Fruit fly (Drosophila melanogaster) whole organism, embryonic: ENCODE measurements around the gene Ykt6.

Experiments used
- Blimp-1 ChIP-seq: fragments of 200-800 bp; sonication (Bioruptor generic); optimal IDR thresholded peaks from 3 replicates; lab custom pipeline; 2018; ENCODE audit warnings: missing biosample characterization, missing genetic modification characterization, mild to moderate bottlenecking, moderate library complexity, missing genetic modification reagents
- CG10209 ChIP-seq: fragments of 200-800 bp; sonication (Bioruptor generic); optimal IDR thresholded peaks from 3 replicates; lab custom pipeline; 2017; ENCODE audit warnings: missing biosample characterization, mild to moderate bottlenecking, missing genetic modification characterization, missing genetic modification reagents
- CG11456 ChIP-seq: fragments of 200-800 bp; sonication (Bioruptor generic); IDR thresholded peaks from 3 replicates; pipeline ENCODE4 v1.3.6; 2022; ENCODE audit warnings: missing biosample characterization, missing genetic modification characterization
- CG11696 ChIP-seq: fragments of 200-800 bp; sonication (Bioruptor generic); IDR thresholded peaks from 2 replicates; pipeline ENCODE4 v1.3.6; 2022; ENCODE audit warnings: missing biosample characterization, missing genetic modification characterization
- CG12299 ChIP-seq: fragments of 200-800 bp; sonication (Bioruptor generic); optimal IDR thresholded peaks from 2 replicates; lab custom pipeline; 2018; ENCODE audit warnings: missing biosample characterization, mild to moderate bottlenecking, missing genetic modification characterization
- CG1233 ChIP-seq: fragments of 200-800 bp; sonication (Bioruptor generic); optimal IDR thresholded peaks from 4 replicates; lab custom pipeline; 2018; ENCODE audit warnings: missing biosample characterization, mild to moderate bottlenecking, missing genetic modification characterization
- CG12744 ChIP-seq: fragments of 200-800 bp; sonication (Bioruptor generic); optimal IDR thresholded peaks from 2 replicates; lab custom pipeline; 2016; ENCODE audit warnings: missing biosample characterization, missing genetic modification characterization
- CG14965 ChIP-seq: fragments of 200-800 bp; sonication (Bioruptor generic); optimal IDR thresholded peaks from 2 replicates; lab custom pipeline; 2016; ENCODE audit warnings: missing biosample characterization, missing genetic modification characterization, borderline replicate concordance
- CG16863 ChIP-seq: fragments of 200-800 bp; sonication (Bioruptor generic); optimal IDR thresholded peaks from 3 replicates; lab custom pipeline; 2016; ENCODE audit warnings: missing biosample characterization, missing genetic modification characterization
- CG17802 ChIP-seq: fragments of 200-800 bp; sonication (Bioruptor generic); optimal IDR thresholded peaks from 2 replicates; lab custom pipeline; 2018; ENCODE audit warnings: missing biosample characterization, mild to moderate bottlenecking, missing genetic modification characterization, moderate library complexity
- CG1832 ChIP-seq: fragments of 200-800 bp; sonication (Bioruptor generic); optimal IDR thresholded peaks from 2 replicates; lab custom pipeline; 2017; ENCODE audit warnings: missing biosample characterization, mild to moderate bottlenecking, missing genetic modification characterization, inconsistent platforms
- CG2875 ChIP-seq: fragments of 200-800 bp; sonication (Bioruptor generic); optimal IDR thresholded peaks from 2 replicates; lab custom pipeline; 2017; ENCODE audit warnings: missing biosample characterization, mild to moderate bottlenecking, missing genetic modification characterization, missing genetic modification reagents
- CG32532 ChIP-seq: fragments of 200-800 bp; sonication (Bioruptor generic); IDR thresholded peaks from 2 replicates; pipeline ENCODE4 v1.3.6; 2022; ENCODE audit warnings: missing biosample characterization, missing genetic modification characterization
- CG3281 ChIP-seq: fragments of 200-800 bp; sonication (Bioruptor generic); optimal IDR thresholded peaks from 3 replicates; lab custom pipeline; 2017; ENCODE audit warnings: missing biosample characterization, mild to moderate bottlenecking, missing genetic modification characterization
- CG3847 ChIP-seq: fragments of 200-800 bp; sonication (Bioruptor generic); IDR thresholded peaks from 2 replicates; pipeline ENCODE4 v1.3.6; 2022; ENCODE audit warnings: missing biosample characterization, missing genetic modification characterization
- CG6683 ChIP-seq: fragments of 200-800 bp; sonication (Bioruptor generic); optimal IDR thresholded peaks from 2 replicates; lab custom pipeline; 2017; ENCODE audit warnings: missing biosample characterization, mild to moderate bottlenecking, missing genetic modification characterization, missing genetic modification reagents
- CG7556 ChIP-seq: fragments of 200-800 bp; sonication (Bioruptor generic); optimal IDR thresholded peaks from 2 replicates; lab custom pipeline; 2017; ENCODE audit warnings: missing biosample characterization, mild to moderate bottlenecking, missing genetic modification characterization
- CG8089 ChIP-seq: fragments of 200-800 bp; sonication (Bioruptor generic); optimal IDR thresholded peaks from 3 replicates; lab custom pipeline; 2016; ENCODE audit warnings: missing biosample characterization, missing genetic modification characterization
- CG9215 ChIP-seq: fragments of 200-800 bp; sonication (Bioruptor generic); IDR thresholded peaks from 2 replicates; pipeline ENCODE4 v1.3.6; 2022; ENCODE audit warnings: missing biosample characterization, missing genetic modification characterization
- CkIIα-i1 ChIP-seq: fragments of 200-800 bp; sonication (Bioruptor generic); IDR thresholded peaks from 2 replicates; pipeline ENCODE4 v1.3.6; 2022; ENCODE audit warnings: missing biosample characterization, missing genetic modification characterization
- D19A ChIP-seq: fragments of 200-800 bp; optimal IDR thresholded peaks from 3 replicates; lab custom pipeline; 2019; ENCODE audit warnings: missing biosample characterization, mild to moderate bottlenecking, missing genetic modification characterization, moderate library complexity
- Dref ChIP-seq: fragments of 200-800 bp; sonication (Bioruptor generic); IDR thresholded peaks from 2 replicates; pipeline ENCODE4 v1.3.6; 2022; ENCODE audit warnings: missing biosample characterization, missing genetic modification characterization
- Fer2 ChIP-seq: fragments of 200-800 bp; sonication (Bioruptor generic); optimal IDR thresholded peaks from 2 replicates; lab custom pipeline; 2018; ENCODE audit warnings: missing biosample characterization, mild to moderate bottlenecking, missing genetic modification characterization, moderate library complexity
- GATAe ChIP-seq: fragments of 200-800 bp; sonication (Bioruptor generic); conservative IDR thresholded peaks from 2 replicates; pipeline ENCODE4 v1.3.6; 2022; ENCODE audit warnings: missing biosample characterization, missing genetic modification characterization
- HLH3B ChIP-seq: fragments of 200-800 bp; sonication (Bioruptor generic); IDR thresholded peaks from 2 replicates; pipeline ENCODE4 v1.3.6; 2022; ENCODE audit warnings: missing biosample characterization, missing genetic modification characterization
- HmgD ChIP-seq: fragments of 200-800 bp; sonication (Bioruptor generic); optimal IDR thresholded peaks from 3 replicates; lab custom pipeline; 2016; ENCODE audit warnings: missing biosample characterization, missing genetic modification characterization
- Hmr ChIP-seq: fragments of 200-800 bp; sonication (Bioruptor generic); optimal IDR thresholded peaks from 3 replicates; lab custom pipeline; 2017; ENCODE audit warnings: mild to moderate bottlenecking, missing biosample characterization, missing genetic modification reagents, missing genetic modification characterization
- MTF-1 ChIP-seq: fragments of 200-800 bp; sonication (Bioruptor generic); optimal IDR thresholded peaks from 2 replicates; lab custom pipeline; 2018; ENCODE audit warnings: missing biosample characterization, mild to moderate bottlenecking, missing genetic modification characterization, borderline replicate concordance
- NC2α ChIP-seq: fragments of 200-800 bp; sonication (Bioruptor generic); optimal IDR thresholded peaks from 2 replicates; lab custom pipeline; 2016; ENCODE audit warnings: missing biosample characterization, missing genetic modification characterization
- Optix ChIP-seq: fragments of 200-800 bp; sonication (Bioruptor generic); IDR thresholded peaks from 3 replicates; pipeline ENCODE4 v1.3.6; 2022; ENCODE audit warnings: missing biosample characterization, missing genetic modification characterization
- amos ChIP-seq: fragments of 200-800 bp; sonication (Bioruptor generic); IDR thresholded peaks from 2 replicates; pipeline ENCODE4 v1.3.6; 2022; ENCODE audit warnings: missing biosample characterization, missing genetic modification characterization; ENCODE audit not compliant: partially characterized antibody
- aop ChIP-seq: fragments of 200-800 bp; sonication (Bioruptor generic); IDR thresholded peaks from 2 replicates; pipeline ENCODE4 v1.3.6; 2022; ENCODE audit warnings: missing biosample characterization, missing genetic modification characterization
- ase ChIP-seq: fragments of 200-800 bp; sonication (Bioruptor generic); IDR thresholded peaks from 3 replicates; pipeline ENCODE4 v1.3.6; 2022; ENCODE audit warnings: missing biosample characterization, missing genetic modification characterization
- bcd ChIP-seq: fragments of 200-800 bp; sonication (Bioruptor generic); optimal IDR thresholded peaks from 2 replicates; lab custom pipeline; 2017; ENCODE audit warnings: missing biosample characterization, mild to moderate bottlenecking, missing genetic modification characterization
- bsh ChIP-seq, 2 experiments: fragments of 200-800 bp; sonication (Bioruptor generic); optimal IDR thresholded peaks; 2 replicates each; lab custom pipeline; 2017 to 2018; ENCODE audit warnings: mild to moderate bottlenecking in 2 of 2, missing biosample characterization in 2 of 2, missing genetic modification characterization in 2 of 2, moderate library complexity in 1 of 2
- dimm ChIP-seq: fragments of 200-800 bp; sonication (Bioruptor generic); IDR thresholded peaks from 2 replicates; pipeline ENCODE4 v1.3.6; 2022; ENCODE audit warnings: missing biosample characterization, missing genetic modification characterization
- emc ChIP-seq: fragments of 200-800 bp; sonication (Bioruptor generic); optimal IDR thresholded peaks from 2 replicates; lab custom pipeline; 2016; ENCODE audit warnings: missing biosample characterization, missing genetic modification characterization
- fd96Cb ChIP-seq: fragments of 200-800 bp; sonication (Bioruptor generic); optimal IDR thresholded peaks from 2 replicates; lab custom pipeline; 2018; ENCODE audit warnings: missing biosample characterization, mild to moderate bottlenecking, missing genetic modification characterization, moderate library complexity
- gt ChIP-seq: fragments of 200-800 bp; sonication (Bioruptor generic); IDR thresholded peaks from 2 replicates; pipeline ENCODE4 v1.3.6; 2022; ENCODE audit warnings: missing biosample characterization, missing genetic modification characterization
- ind ChIP-seq: fragments of 200-800 bp; sonication (Bioruptor generic); optimal IDR thresholded peaks from 3 replicates; lab custom pipeline; 2016; ENCODE audit warnings: missing biosample characterization, missing genetic modification characterization
- jigr1 ChIP-seq: fragments of 200-800 bp; sonication (Bioruptor generic); IDR thresholded peaks from 3 replicates; pipeline ENCODE4 v1.3.6; 2022; ENCODE audit warnings: missing biosample characterization, missing genetic modification characterization
- lab ChIP-seq: fragments of 200-800 bp; sonication (Bioruptor generic); optimal IDR thresholded peaks from 3 replicates; lab custom pipeline; 2017; ENCODE audit warnings: missing biosample characterization, missing genetic modification characterization, mild to moderate bottlenecking, moderate library complexity, missing genetic modification reagents
- mirr ChIP-seq: fragments of 200-800 bp; sonication (Bioruptor generic); optimal IDR thresholded peaks from 3 replicates; lab custom pipeline; 2018; ENCODE audit warnings: missing biosample characterization, mild to moderate bottlenecking, missing genetic modification characterization
- onecut ChIP-seq: fragments of 200-800 bp; sonication (Bioruptor generic); IDR thresholded peaks from 2 replicates; pipeline ENCODE4 v1.3.6; 2022; ENCODE audit warnings: missing biosample characterization, missing genetic modification characterization
- salm ChIP-seq: fragments of 200-800 bp; sonication (Bioruptor generic); optimal IDR thresholded peaks from 2 replicates; lab custom pipeline; 2018; ENCODE audit warnings: missing biosample characterization, mild to moderate bottlenecking, missing genetic modification characterization
- sens ChIP-seq: fragments of 200-800 bp; sonication (Bioruptor generic); peaks from one replicate; lab custom pipeline; 2016; ENCODE audit warnings: missing biosample characterization, missing genetic modification characterization
- seq ChIP-seq: fragments of 200-800 bp; sonication (Bioruptor generic); IDR thresholded peaks from 2 replicates; pipeline ENCODE4 v1.3.6; 2022; ENCODE audit warnings: missing biosample characterization, missing genetic modification characterization
- toy ChIP-seq: fragments of 200-800 bp; sonication (Bioruptor generic); IDR thresholded peaks from 2 replicates; pipeline ENCODE4 v1.3.6; 2022; ENCODE audit warnings: missing biosample characterization, missing genetic modification characterization
- tup ChIP-seq: fragments of 200-800 bp; sonication (Bioruptor generic); optimal IDR thresholded peaks from 2 replicates; lab custom pipeline; 2016; ENCODE audit warnings: missing biosample characterization, mild to moderate bottlenecking, missing genetic modification characterization, moderate library complexity

The Ykt6 gene

DNA sequence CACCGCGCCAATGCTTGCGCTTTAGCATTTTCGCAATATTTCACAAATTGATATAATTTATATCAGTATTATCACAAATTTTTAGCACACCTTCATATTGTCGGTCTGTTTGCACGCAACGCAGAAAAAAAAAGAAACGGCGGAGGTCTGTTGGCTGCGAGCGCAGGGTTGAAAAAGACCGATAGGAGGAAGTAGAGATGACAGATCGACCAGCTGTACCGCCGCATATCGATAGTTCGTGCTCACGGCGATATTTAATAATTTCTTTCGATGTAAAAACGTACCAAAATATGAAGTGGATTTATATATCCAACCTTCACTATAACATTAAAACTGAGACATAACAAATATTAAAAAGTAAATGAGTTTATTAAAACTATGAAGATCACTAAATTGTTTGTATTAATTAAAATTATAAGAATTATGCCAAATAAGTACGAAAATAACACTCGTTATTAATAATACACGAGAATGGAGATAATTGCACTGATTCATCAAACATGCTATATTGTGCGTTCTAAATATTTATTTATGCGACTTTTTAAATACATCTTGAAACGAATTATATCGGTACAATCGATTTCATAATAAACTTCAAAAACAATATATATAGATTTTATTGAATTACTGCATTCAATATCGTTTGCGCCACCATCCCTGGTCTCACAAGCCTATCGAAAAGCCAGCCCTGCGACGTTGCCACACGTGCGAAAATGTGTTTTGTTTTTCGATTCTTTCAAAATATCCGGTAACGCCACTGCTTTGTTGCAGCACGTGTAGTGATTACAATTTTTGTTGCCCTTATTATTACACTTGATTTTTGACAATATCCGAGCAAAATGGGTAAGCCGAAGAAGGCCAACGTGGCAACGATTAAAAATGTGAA lies 18.8 kb upstream of the Ykt6 start, which contains the start of the genes RpS6 and bys (continued):
- TF ChIP-seq CG17802 (peak; percentile 34), gt (GFP tag; lab: Robert Waterston, UW) (no peak), MTF-1 (GFP tag; lab: Kevin White, UChicago) (peak; percentile 85), Optix (GFP tag; lab: Robert Waterston, UW) (0 out of 3 replicates have a peak, but pooled peaks have one; percentile 32), mirr (GFP tag; lab: Kevin White, UChicago) (peak; percentile 31), CG7556 (GFP tag; lab: Kevin White, UChicago) (peak; percentile 49), CG8089 (GFP tag; lab: Kevin White, UChicago) (peak; percentile 5), fd96Cb (no peak), HLH3B (peak; percentile 36; the same call in 1 of the 2 replicates), GATAe (GFP tag; lab: Robert Waterston, UW) (no peak), salm (tag; lab: Kevin White, UChicago) (no peak), Dref (GFP tag; lab: Robert Waterston, UW) (peak; percentile 76), CG3281 (peak; percentile 67), CG6683 (no peak), sens (GFP tag; lab: Kevin White, UChicago) (no peak), CG12744 (GFP tag; lab: Kevin White, UChicago) (no peak), tup (peak; percentile 27), CkIIα-i1 (GFP tag; lab: Robert Waterston, UW) (no peak), amos (GFP tag; lab: Robert Waterston, UW) (peak; percentile 92), dimm (no peak), CG1233 (GFP tag; lab: Kevin White, UChicago) (peak; percentile 42), CG3847 (GFP tag; lab: Robert Waterston, UW) (peak; percentile 38; the same call in 1 of the 2 replicates), Fer2 (tag; lab: Kevin White, UChicago) (no peak), bcd (GFP tag; lab: Kevin White, UChicago) (peak; percentile 47), HmgD (GFP tag; lab: Kevin White, UChicago) (no peak), onecut (peak; percentile 75), Hmr (GFP tag; lab: Kevin White, UChicago) (peak; percentile 68), CG32532 (peak; percentile 73), toy (GFP tag; lab: Robert Waterston, UW) (no peak), NC2α (no peak), D19A (no peak), CG14965 (GFP tag; lab: Kevin White, UChicago) (no peak), CG16863 (GFP tag; lab: Kevin White, UChicago) (no peak), CG2875 (peak; percentile 55), CG11696 (no peak), ind (GFP tag; lab: Kevin White, UChicago) (peak; percentile 38), jigr1 (no peak), seq (GFP tag; lab: Robert Waterston, UW) (no peak), Blimp-1 (GFP tag; lab: Kevin White, UChicago) (no peak), CG10209 (GFP tag; lab: Kevin White, UChicago) (peak; percentile 43), aop (GFP tag; lab: Robert Waterston, UW) (peak; percentile 88), ase (peak; percentile 61; the same call in 1 of the 3 replicates), bsh (GFP tag; optimal IDR thresholded peaks at IDR 0.05; lab: Kevin White, UChicago) (peak; percentile 2 to 5), CG1832 (GFP tag; lab: Kevin White, UChicago) (no peak), CG11456 (GFP tag; lab: Robert Waterston, UW) (peak; percentile 81), emc (GFP tag; lab: Kevin White, UChicago) (no peak), CG12299 (no peak), lab (peak; percentile 80), CG9215 (GFP tag; lab: Robert Waterston, UW) (no peak; the same call in 1 of the 2 replicates)
